Fruit fly (Drosophila melanogaster) whole organism: ENCODE results near the gene Lim3.

ENCODE experiments used
- CG8478 ChIP-seq: fragments of >200 bp; optimal IDR thresholded peaks from 2 replicates; lab custom pipeline; 2018; ENCODE audit warnings: inconsistent platforms
- Dll ChIP-seq: fragments of >200 bp; optimal IDR thresholded peaks from 2 replicates; lab custom pipeline; 2017
- EcR ChIP-seq, 2 experiments: fragments of >200 bp; optimal IDR thresholded peaks; 2 replicates each; lab custom pipeline; 2017; ENCODE audit warnings: missing biosample characterization in 2 of 2, missing genetic modification characterization in 2 of 2, missing genetic modification reagents in 2 of 2
- pan ChIP-seq: fragments of >200 bp; optimal IDR thresholded peaks from 2 replicates; lab custom pipeline; 2017
- psq ChIP-seq: fragments of >200 bp; optimal IDR thresholded peaks from 2 replicates; lab custom pipeline; 2017
- usp ChIP-seq: fragments of >200 bp; optimal IDR thresholded peaks from 2 replicates; lab custom pipeline; 2017; ENCODE audit warnings: missing biosample characterization, missing genetic modification characterization, mixed read lengths

Lim3 gene

dm6 chr2L:19120984-19121383, 12.8 kb upstream of the Lim3 start:
- TF ChIP-seq usp (no peak), psq (lab: Kevin White, UChicago) (no peak), Dll (lab: Kevin White, UChicago) (no peak), EcR (GFP tag; optimal IDR thresholded peaks at IDR 0.05; lab: Kevin White, UChicago) (no peak), pan (lab: Kevin White, UChicago) (no peak)

- TF ChIP-seq usp (no peak), psq (lab: Kevin White, UChicago) (no peak), CG8478 (lab: Kevin White, UChicago) (no peak), Dll (lab: Kevin White, UChicago) (no peak), EcR (GFP tag; optimal IDR thresholded peaks at IDR 0.05; lab: Kevin White, UChicago) (no peak), pan (lab: Kevin White, UChicago) (no peak)
Observed at dm6 chr2L:19120196-19120950, 12.1 kb upstream of the Lim3 start, which contains the start of gene Ddc. TSS of gene Ddc (minus strand) at chr2L:19120306.

- TF ChIP-seq CG8478 (lab: Kevin White, UChicago): no peak
- TF ChIP-seq usp: no peak
- no peak for TF ChIP-seq Dll (lab: Kevin White, UChicago)
- no peak for TF ChIP-seq psq (lab: Kevin White, UChicago)
- TF ChIP-seq pan (lab: Kevin White, UChicago): no peak
- no peak for TF ChIP-seq EcR (GFP tag; optimal IDR thresholded peaks at IDR 0.05; lab: Kevin White, UChicago)
Observed at dm6 chr2L:19114183-19114776, 6.1 kb upstream of the Lim3 start, which contains the start of gene CG10561. TSS of gene CG10561 (plus strand) at chr2L:19114401.

dm6 chr2L:19112200-19112599, 4.0 kb upstream of the Lim3 start:
- TF ChIP-seq pan (lab: Kevin White, UChicago): no peak
- TF ChIP-seq psq (lab: Kevin White, UChicago): no peak
- TF ChIP-seq EcR (GFP tag; optimal IDR thresholded peaks at IDR 0.05; lab: Kevin White, UChicago): no peak
- TF ChIP-seq usp: no peak
- TF ChIP-seq CG8478 (lab: Kevin White, UChicago): no peak
- no peak for TF ChIP-seq Dll (lab: Kevin White, UChicago)

dm6 chr2L:19111729-19112128, 3.5 kb upstream of the Lim3 start:
- no peak for TF ChIP-seq EcR (GFP tag; optimal IDR thresholded peaks at IDR 0.05; lab: Kevin White, UChicago)
- TF ChIP-seq usp: no peak
- TF ChIP-seq CG8478 (lab: Kevin White, UChicago): no peak
- no peak for TF ChIP-seq pan (lab: Kevin White, UChicago)
- TF ChIP-seq Dll (lab: Kevin White, UChicago): no peak
- TF ChIP-seq psq (lab: Kevin White, UChicago): no peak

- TF ChIP-seq Dll (lab: Kevin White, UChicago) (no peak), psq (lab: Kevin White, UChicago) (no peak), EcR (GFP tag; optimal IDR thresholded peaks at IDR 0.05; lab: Kevin White, UChicago) (no peak), CG8478 (lab: Kevin White, UChicago) (no peak), pan (lab: Kevin White, UChicago) (no peak), usp (no peak)
Observed at dm6 chr2L:19111137-19111536, 2.9 kb upstream of the Lim3 start.

dm6 chr2L:19109625-19110204, 1.5 kb upstream of the Lim3 start, which contains the start of gene amd:
TSS of gene amd (plus strand) at chr2L:19110154.
- TF ChIP-seq psq (lab: Kevin White, UChicago) (no peak), pan (lab: Kevin White, UChicago) (no peak), EcR (GFP tag; optimal IDR thresholded peaks at IDR 0.05; lab: Kevin White, UChicago) (no peak)

dm6 chr2L:19106235-19106634, 2.0 kb downstream of the Lim3 start:
- TF ChIP-seq usp: no peak
- TF ChIP-seq EcR (GFP tag; optimal IDR thresholded peaks at IDR 0.05; lab: Kevin White, UChicago): no peak
- TF ChIP-seq pan (lab: Kevin White, UChicago): no peak
- TF ChIP-seq CG8478 (lab: Kevin White, UChicago): no peak
- no peak for TF ChIP-seq Dll (lab: Kevin White, UChicago)
- TF ChIP-seq psq (lab: Kevin White, UChicago): no peak

- TF ChIP-seq EcR (GFP tag; optimal IDR thresholded peaks at IDR 0.05; lab: Kevin White, UChicago): no peak
- no peak for TF ChIP-seq psq (lab: Kevin White, UChicago)
Observed at dm6 chr2L:19104383-19104782, 3.8 kb downstream of the Lim3 start.

dm6 chr2L:19103176-19103921, 4.9 kb downstream of the Lim3 start:
- TF ChIP-seq EcR (GFP tag; optimal IDR thresholded peaks at IDR 0.05; lab: Kevin White, UChicago) (no peak), Dll (lab: Kevin White, UChicago) (no peak), psq (lab: Kevin White, UChicago) (no peak), pan (lab: Kevin White, UChicago) (no peak), CG8478 (lab: Kevin White, UChicago) (no peak), usp (no peak)

dm6 chr2L:19101744-19102143, 6.5 kb downstream of the Lim3 start, which contains the start of the genes CG17344 and CG43731:
TSS of gene CG17344 (plus strand) at chr2L:19102044.
TSS of gene CG43731 (plus strand) at chr2L:19102044.
- TF ChIP-seq Dll (lab: Kevin White, UChicago): no peak
- no peak for TF ChIP-seq EcR (GFP tag; optimal IDR thresholded peaks at IDR 0.05; lab: Kevin White, UChicago)
